Worm (Caenorhabditis elegans) whole organism, L1 larva: Measurements from ENCODE around the gene ZK105.3.

Source experiments
- aly-2 ChIP-seq: fragments of 150-350 bp; optimal IDR thresholded peaks from 2 replicates; lab custom pipeline; 2014; ENCODE audit warnings: missing biosample characterization, missing genetic modification characterization
- dsc-1 ChIP-seq: sonication (generic microtip); optimal IDR thresholded peaks from 2 replicates; lab custom pipeline; 2016; ENCODE audit warnings: mild to moderate bottlenecking, missing genetic modification characterization, missing compliant biosample characterization
- nhr-11 ChIP-seq: fragments of 150-350 bp; optimal IDR thresholded peaks from 2 replicates; lab custom pipeline; 2014; ENCODE audit warnings: missing biosample characterization, missing genetic modification characterization
- nhr-237 ChIP-seq: fragments of 150-350 bp; optimal IDR thresholded peaks from 2 replicates; lab custom pipeline; 2014; ENCODE audit warnings: missing biosample characterization, missing genetic modification characterization
- snpc-4 ChIP-seq: fragments of 150-350 bp; optimal IDR thresholded peaks from 2 replicates; lab custom pipeline; 2014; ENCODE audit warnings: missing biosample characterization, missing genetic modification characterization
- sptf-1 ChIP-seq: fragments of 150-350 bp; optimal IDR thresholded peaks from 2 replicates; lab custom pipeline; 2014; ENCODE audit warnings: missing biosample characterization, missing genetic modification characterization

ce11 chrV:7649963-7650362, 47.0 kb upstream of the ZK105.3 start:
- TF ChIP-seq sptf-1 (no peak), snpc-4 (tag; lab: Kevin White, UChicago) (no peak), aly-2 (no peak), nhr-237 (tag; lab: Kevin White, UChicago) (no peak), dsc-1 (tag; lab: Kevin White, UChicago) (no peak), nhr-11 (tag; lab: Kevin White, UChicago) (no peak)
